Fruit fly (Drosophila melanogaster): ENCODE data around the gene CG42692.

Gene CG42692

DNA sequence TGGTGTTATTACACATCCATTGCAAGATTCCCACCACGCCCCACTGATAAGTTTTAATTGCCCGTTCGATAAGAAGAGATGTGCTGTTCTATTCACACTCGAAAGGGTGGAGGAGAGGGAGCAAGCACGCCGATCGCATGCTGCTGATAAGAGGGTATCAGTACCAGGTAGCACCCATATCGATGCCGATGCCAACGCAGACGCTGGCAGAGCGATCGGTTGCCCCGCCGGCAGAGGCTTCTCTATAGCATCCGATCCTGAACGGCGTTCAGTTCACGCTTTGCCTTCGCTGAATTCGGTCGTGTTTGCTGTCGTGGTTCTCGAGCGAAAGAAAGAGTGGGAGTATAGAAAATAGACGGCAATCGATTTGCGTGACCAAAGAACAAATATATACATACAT, 5.6 kb downstream of the CG42692 start (continued):
- no peak; the same call in 2 of the 3 replicates for TF ChIP-seq row (GFP tag; IDR thresholded peaks at IDR 0.05)
- TF ChIP-seq ac (GFP tag; optimal IDR thresholded peaks at IDR 0.05) = no peak
- no peak for TF ChIP-seq CG8478 (optimal IDR thresholded peaks at IDR 0.05)
- no peak for TF ChIP-seq MTF-1 (GFP tag; optimal IDR thresholded peaks at IDR 0.05; ENCODE audit: borderline replicate concordance)
- no peak for TF ChIP-seq esg (GFP tag; conservative IDR thresholded peaks at IDR 0.05)
- no peak for TF ChIP-seq CG11085 (GFP tag; IDR thresholded peaks at IDR 0.05)
- no peak for TF ChIP-seq gfzf (GFP tag; optimal IDR thresholded peaks at IDR 0.05)
- TF ChIP-seq peb (GFP tag; IDR thresholded peaks at IDR 0.05) = no peak
- TF ChIP-seq CG4404 (GFP tag; IDR thresholded peaks at IDR 0.05) = no peak
- no peak for TF ChIP-seq Rfx (GFP tag; IDR thresholded peaks at IDR 0.05)
- TF ChIP-seq ara (GFP tag; IDR thresholded peaks at IDR 0.05) = no peak
- no peak for TF ChIP-seq CG3065 (GFP tag; optimal IDR thresholded peaks at IDR 0.05)
- TF ChIP-seq hkb (optimal IDR thresholded peaks at IDR 0.05) = no peak
- no peak for TF ChIP-seq hkb (GFP tag; IDR thresholded peaks at IDR 0.05)
- TF ChIP-seq ase (GFP tag; IDR thresholded peaks at IDR 0.05) = no peak
- no peak for TF ChIP-seq CG13775 (GFP tag; optimal IDR thresholded peaks at IDR 0.05)
- no peak for TF ChIP-seq Ravus (GFP tag; IDR thresholded peaks at IDR 0.05)
- no peak for TF ChIP-seq CG2712 (tag; optimal IDR thresholded peaks at IDR 0.05)
- no peak for TF ChIP-seq C15 (GFP tag; IDR thresholded peaks at IDR 0.05)
- no peak for TF ChIP-seq CG17361 (GFP tag; IDR thresholded peaks at IDR 0.05)
- TF ChIP-seq NC2β (GFP tag; optimal IDR thresholded peaks at IDR 0.05) = no peak
- no peak for TF ChIP-seq CG12391 (tag; optimal IDR thresholded peaks at IDR 0.05)
- no peak for TF ChIP-seq tio (GFP tag; optimal IDR thresholded peaks at IDR 0.05)
- peak; percentile 30; the same call in 1 of the 2 replicates for TF ChIP-seq amos (GFP tag; IDR thresholded peaks at IDR 0.05; ENCODE audit: partially characterized antibody)
- TF ChIP-seq CG4730 (GFP tag; IDR thresholded peaks at IDR 0.05) = no peak
- no peak for TF ChIP-seq jigr1 (GFP tag; IDR thresholded peaks at IDR 0.05)
- no peak for TF ChIP-seq tap (tag; optimal IDR thresholded peaks at IDR 0.05)
- TF ChIP-seq CG14050 (GFP tag; IDR thresholded peaks at IDR 0.05) = no peak
- no peak for TF ChIP-seq CG6654 (GFP tag; optimal IDR thresholded peaks at IDR 0.05)
- TF ChIP-seq inv (GFP tag; IDR thresholded peaks at IDR 0.05; ENCODE audit: partially characterized antibody) = no peak
- TF ChIP-seq Ptx1 (GFP tag; IDR thresholded peaks at IDR 0.05) = no peak
- TF ChIP-seq pnt (GFP tag; optimal IDR thresholded peaks at IDR 0.05) = no peak
- TF ChIP-seq Dll (GFP tag; IDR thresholded peaks at IDR 0.05; ENCODE audit: partially characterized antibody) = no peak
- TF ChIP-seq danr (GFP tag; IDR thresholded peaks at IDR 0.05) = no peak
- TF ChIP-seq Lpt (GFP tag; optimal IDR thresholded peaks at IDR 0.05) = no peak
- no peak for TF ChIP-seq CG11398 (GFP tag; optimal IDR thresholded peaks at IDR 0.05)
- TF ChIP-seq gcm2 (GFP tag; optimal IDR thresholded peaks at IDR 0.05) = no peak
- no peak for TF ChIP-seq CG2199 (GFP tag; IDR thresholded peaks at IDR 0.05)
- TF ChIP-seq CG2889 (GFP tag; IDR thresholded peaks at IDR 0.05) = no peak
- no peak for TF ChIP-seq Atf3 (GFP tag; optimal IDR thresholded peaks at IDR 0.05)
- no peak for TF ChIP-seq Nf-YA (GFP tag; IDR thresholded peaks at IDR 0.05)
- TF ChIP-seq NC2α (GFP tag; optimal IDR thresholded peaks at IDR 0.05) = no peak
- no peak for TF ChIP-seq CG17568 (GFP tag; optimal IDR thresholded peaks at IDR 0.05)
- TF ChIP-seq Blimp-1 (GFP tag; optimal IDR thresholded peaks at IDR 0.05) = no peak
- peak; percentile 24 for TF ChIP-seq gro (GFP tag; optimal IDR thresholded peaks at IDR 0.05)
- TF ChIP-seq Abd-B (GFP tag; optimal IDR thresholded peaks at IDR 0.05) = no peak
- TF ChIP-seq CG9215 (GFP tag; IDR thresholded peaks at IDR 0.05) = no peak
- TF ChIP-seq CG11456 (GFP tag; IDR thresholded peaks at IDR 0.05) = 0 out of 3 replicates have a peak, but pooled peaks have one; percentile 53
- TF ChIP-seq Hr78 (GFP tag; optimal IDR thresholded peaks at IDR 0.05) = no peak
- TF ChIP-seq CG30020 (tag; optimal IDR thresholded peaks at IDR 0.05) = no peak
- TF ChIP-seq CG30431 (GFP tag; optimal IDR thresholded peaks at IDR 0.05) = no peak
- TF ChIP-seq CTCF (GFP tag; optimal IDR thresholded peaks at IDR 0.05) = no peak
- no peak for TF ChIP-seq CG15073 (GFP tag; optimal IDR thresholded peaks at IDR 0.05)
- TF ChIP-seq bcd (GFP tag; optimal IDR thresholded peaks at IDR 0.05) = no peak
